Fruit fly (Drosophila melanogaster) whole organism, embryonic: ENCODE measurements around the gene Sox102F.

Source experiments
- BtbVII ChIP-seq: fragments of 200-800 bp; sonication (Bioruptor generic); optimal IDR thresholded peaks from 3 replicates; lab custom pipeline; 2017; ENCODE audit warnings: missing biosample characterization, mild to moderate bottlenecking, missing genetic modification characterization
- CG11560 ChIP-seq: fragments of 200-800 bp; sonication (Bioruptor generic); IDR thresholded peaks from 3 replicates; pipeline ENCODE4 v1.3.6; 2022; ENCODE audit warnings: missing biosample characterization, missing genetic modification characterization
- CG14965 ChIP-seq: fragments of 200-800 bp; sonication (Bioruptor generic); optimal IDR thresholded peaks from 2 replicates; lab custom pipeline; 2016; ENCODE audit warnings: missing biosample characterization, missing genetic modification characterization, borderline replicate concordance
- CG15479 ChIP-seq: fragments of 200-800 bp; sonication (Bioruptor generic); optimal IDR thresholded peaks from 3 replicates; lab custom pipeline; 2019; ENCODE audit warnings: missing biosample characterization, mild to moderate bottlenecking, missing genetic modification characterization, moderate library complexity
- CG15514 ChIP-seq: fragments of 200-800 bp; sonication (Bioruptor generic); optimal IDR thresholded peaks from 3 replicates; lab custom pipeline; 2017; ENCODE audit warnings: missing biosample characterization, missing genetic modification characterization, mild to moderate bottlenecking, moderate library complexity, missing genetic modification reagents
- CG16813 ChIP-seq: fragments of 200-800 bp; sonication (Bioruptor generic); IDR thresholded peaks from 3 replicates; pipeline ENCODE4 v1.3.6; 2022; ENCODE audit warnings: missing biosample characterization, missing genetic modification characterization; ENCODE audit not compliant: partially characterized antibody
- CG17361 ChIP-seq: fragments of 200-800 bp; sonication (Bioruptor generic); IDR thresholded peaks from 3 replicates; pipeline ENCODE4 v1.3.6; 2022; ENCODE audit warnings: missing biosample characterization, missing genetic modification characterization
- CG17802 ChIP-seq: fragments of 200-800 bp; sonication (Bioruptor generic); optimal IDR thresholded peaks from 2 replicates; lab custom pipeline; 2018; ENCODE audit warnings: missing biosample characterization, mild to moderate bottlenecking, missing genetic modification characterization, moderate library complexity
- CG18619 ChIP-seq: fragments of 200-800 bp; sonication (Bioruptor generic); optimal IDR thresholded peaks from 3 replicates; lab custom pipeline; 2017; ENCODE audit warnings: missing biosample characterization, mild to moderate bottlenecking, missing genetic modification characterization
- CG2199 ChIP-seq: fragments of 200-800 bp; sonication (Bioruptor generic); IDR thresholded peaks from 3 replicates; pipeline ENCODE4 v1.3.6; 2022; ENCODE audit warnings: missing biosample characterization, missing genetic modification characterization
- CG33213 ChIP-seq: fragments of 200-800 bp; sonication (Bioruptor generic); optimal IDR thresholded peaks from 3 replicates; lab custom pipeline; 2016; ENCODE audit warnings: missing biosample characterization, missing genetic modification characterization
- CG8478 ChIP-seq: fragments of >200 bp; optimal IDR thresholded peaks from 2 replicates; lab custom pipeline; 2018
- Dll ChIP-seq: fragments of 200-800 bp; sonication (Bioruptor generic); IDR thresholded peaks from 4 replicates; pipeline ENCODE4 v1.3.6; 2022; ENCODE audit warnings: missing biosample characterization, missing genetic modification characterization; ENCODE audit not compliant: partially characterized antibody
- Doc3 ChIP-seq: fragments of 200-800 bp; sonication (Bioruptor generic); IDR thresholded peaks from 3 replicates; pipeline ENCODE4 v1.3.6; 2022; ENCODE audit warnings: missing biosample characterization, missing genetic modification characterization; ENCODE audit not compliant: partially characterized antibody
- Drgx ChIP-seq: fragments of 200-800 bp; sonication (Bioruptor generic); IDR thresholded peaks from 2 replicates; pipeline ENCODE4 v1.3.6; 2022; ENCODE audit warnings: missing biosample characterization, missing genetic modification characterization
- Elba2 ChIP-seq: fragments of 200-800 bp; sonication (Bioruptor generic); optimal IDR thresholded peaks from 3 replicates; lab custom pipeline; 2016; ENCODE audit warnings: missing biosample characterization, missing genetic modification characterization
- Meics ChIP-seq: fragments of 200-800 bp; sonication (Bioruptor generic); optimal IDR thresholded peaks from 2 replicates; lab custom pipeline; 2017; ENCODE audit warnings: missing biosample characterization, mild to moderate bottlenecking, missing genetic modification characterization
- Mrtf ChIP-seq: fragments of 200-800 bp; sonication (Bioruptor generic); IDR thresholded peaks from 3 replicates; pipeline ENCODE4 v1.3.6; 2022; ENCODE audit warnings: missing biosample characterization, missing genetic modification characterization
- Nf-YB ChIP-seq: fragments of 200-800 bp; sonication (Bioruptor generic); optimal IDR thresholded peaks from 3 replicates; lab custom pipeline; 2019; ENCODE audit warnings: missing biosample characterization, mild to moderate bottlenecking, missing genetic modification characterization, moderate library complexity
- Ssrp ChIP-seq: fragments of 200-800 bp; sonication (Bioruptor generic); optimal IDR thresholded peaks from 2 replicates; lab custom pipeline; 2018; ENCODE audit warnings: missing biosample characterization, mild to moderate bottlenecking, missing genetic modification characterization, moderate library complexity
- Tbp ChIP-seq: fragments of >200 bp; optimal IDR thresholded peaks from 2 replicates; lab custom pipeline; 2018; ENCODE audit warnings: missing biosample characterization, missing genetic modification characterization
- Trl ChIP-seq, 3 experiments: fragments of >200 bp in 2 of 3; fragments of 200-800 bp in 1 of 3; sonication (Bioruptor generic) in 1 of 3; optimal IDR thresholded peaks; 2 replicates in 1 of 3; 3 replicates in 2 of 3; lab custom pipeline; 2016 to 2017; ENCODE audit warnings: missing biosample characterization in 1 of 3, missing genetic modification characterization in 1 of 3
- Vsx1 ChIP-seq: fragments of 200-800 bp; sonication (Bioruptor generic); optimal IDR thresholded peaks from 2 replicates; lab custom pipeline; 2017; ENCODE audit warnings: missing biosample characterization, mild to moderate bottlenecking, missing genetic modification characterization, missing genetic modification reagents
- YL-1 ChIP-seq: fragments of 200-800 bp; sonication (Bioruptor generic); optimal IDR thresholded peaks from 3 replicates; lab custom pipeline; 2017; ENCODE audit warnings: missing biosample characterization, mild to moderate bottlenecking, missing genetic modification characterization
- ac ChIP-seq: fragments of 200-800 bp; sonication (Bioruptor generic); optimal IDR thresholded peaks from 3 replicates; lab custom pipeline; 2017; ENCODE audit warnings: missing biosample characterization, mild to moderate bottlenecking, missing genetic modification characterization
- amos ChIP-seq: fragments of 200-800 bp; sonication (Bioruptor generic); IDR thresholded peaks from 2 replicates; pipeline ENCODE4 v1.3.6; 2022; ENCODE audit warnings: missing biosample characterization, missing genetic modification characterization; ENCODE audit not compliant: partially characterized antibody
- aop ChIP-seq: fragments of 200-800 bp; sonication (Bioruptor generic); IDR thresholded peaks from 2 replicates; pipeline ENCODE4 v1.3.6; 2022; ENCODE audit warnings: missing biosample characterization, missing genetic modification characterization
- chn ChIP-seq: fragments of 200-800 bp; sonication (Bioruptor generic); optimal IDR thresholded peaks from 2 replicates; lab custom pipeline; 2016; ENCODE audit warnings: missing biosample characterization, missing genetic modification characterization
- fd102C ChIP-seq: fragments of 200-800 bp; sonication (Bioruptor generic); optimal IDR thresholded peaks from 2 replicates; lab custom pipeline; 2018; ENCODE audit warnings: missing biosample characterization, mild to moderate bottlenecking, missing genetic modification characterization, moderate library complexity
- fu2 ChIP-seq: fragments of 200-800 bp; sonication (Bioruptor generic); optimal IDR thresholded peaks from 2 replicates; lab custom pipeline; 2016; ENCODE audit warnings: missing biosample characterization, missing genetic modification characterization
- gro ChIP-seq: fragments of 200-800 bp; sonication (Bioruptor generic); optimal IDR thresholded peaks from 2 replicates; lab custom pipeline; 2016; ENCODE audit warnings: missing biosample characterization, missing genetic modification characterization
- gsb ChIP-seq: fragments of 200-800 bp; sonication (Bioruptor generic); IDR thresholded peaks from 2 replicates; pipeline ENCODE4 v1.3.6; 2022; ENCODE audit warnings: missing biosample characterization, missing genetic modification characterization
- peb ChIP-seq: fragments of 200-800 bp; sonication (Bioruptor generic); IDR thresholded peaks from 2 replicates; pipeline ENCODE4 v1.3.6; 2022; ENCODE audit warnings: missing biosample characterization, missing genetic modification characterization
- prd ChIP-seq, 3 experiments: fragments of >200 bp in 2 of 3; fragments of 200-800 bp in 1 of 3; sonication (Bioruptor generic) in 1 of 3; optimal IDR thresholded peaks in 2 of 3; IDR thresholded peaks in 1 of 3; 2 replicates in 2 of 3; 3 replicates in 1 of 3; pipeline versions ENCODE4 v1.3.6 to Lab custom; 2017 to 2022; ENCODE audit warnings: missing biosample characterization in 1 of 3, missing genetic modification characterization in 1 of 3
- row ChIP-seq: fragments of 200-800 bp; sonication (Bioruptor generic); IDR thresholded peaks from 3 replicates; pipeline ENCODE4 v1.3.6; 2022; ENCODE audit warnings: missing biosample characterization, missing genetic modification characterization
- schlank ChIP-seq: fragments of 200-800 bp; sonication (Bioruptor generic); optimal IDR thresholded peaks from 2 replicates; lab custom pipeline; 2018; ENCODE audit warnings: missing biosample characterization, mild to moderate bottlenecking, missing genetic modification characterization
- sens ChIP-seq: fragments of 200-800 bp; sonication (Bioruptor generic); peaks from one replicate; lab custom pipeline; 2016; ENCODE audit warnings: missing biosample characterization, missing genetic modification characterization
- slou ChIP-seq: fragments of 200-800 bp; sonication (Bioruptor generic); optimal IDR thresholded peaks from 3 replicates; lab custom pipeline; 2016; ENCODE audit warnings: missing biosample characterization, missing genetic modification characterization
- ttk ChIP-seq: fragments of 200-800 bp; sonication (Bioruptor generic); IDR thresholded peaks from 2 replicates; pipeline ENCODE4 v2.1.2; 2022; ENCODE audit warnings: missing biosample characterization, missing genetic modification characterization
- unc-4 ChIP-seq: fragments of 200-800 bp; sonication (Bioruptor generic); IDR thresholded peaks from 2 replicates; pipeline ENCODE4 v1.3.6; 2022; ENCODE audit warnings: missing biosample characterization, missing genetic modification characterization; ENCODE audit not compliant: partially characterized antibody
- zfh2 ChIP-seq: fragments of 200-800 bp; sonication (Bioruptor generic); optimal IDR thresholded peaks from 2 replicates; lab custom pipeline; 2016; ENCODE audit warnings: missing biosample characterization, missing genetic modification characterization

Sox102F gene

dm6 chr4:834452-834820 is 243 bp upstream of the Sox102F start (continued):
- TF ChIP-seq Dll (GFP tag; lab: Robert Waterston, UW) (peak; percentile 13; the same call in 1 of the 4 replicates), unc-4 (GFP tag; lab: Robert Waterston, UW) (no peak), schlank (tag; lab: Kevin White, UChicago) (no peak), BtbVII (no peak), Vsx1 (GFP tag; lab: Kevin White, UChicago) (no peak), CG15514 (GFP tag; lab: Kevin White, UChicago) (no peak), Elba2 (GFP tag; lab: Kevin White, UChicago) (no peak), fu2 (GFP tag; lab: Kevin White, UChicago) (no peak), CG17802 (tag; lab: Kevin White, UChicago) (no peak), Ssrp (no peak), CG33213 (no peak), ttk (GFP tag; lab: Robert Waterston, UW) (no peak), CG8478 (lab: Kevin White, UChicago) (no peak), gro (GFP tag; lab: Kevin White, UChicago) (no peak), zfh2 (GFP tag; lab: Kevin White, UChicago) (no peak), peb (GFP tag; lab: Robert Waterston, UW) (no peak), CG14965 (GFP tag; lab: Kevin White, UChicago) (no peak), CG11560 (tag; lab: Robert Waterston, UW) (no peak), Mrtf (no peak), amos (GFP tag; lab: Robert Waterston, UW) (no peak), Tbp (GFP tag; lab: Kevin White, UChicago) (no peak), Doc3 (GFP tag; lab: Robert Waterston, UW) (no peak), slou (no peak), Trl (optimal IDR thresholded peaks at IDR 0.05; lab: Kevin White, UChicago) (peak; percentile 72 to 88), Trl (GFP tag; optimal IDR thresholded peaks at IDR 0.05; lab: Kevin White, UChicago) (no peak), gsb (GFP tag; lab: Robert Waterston, UW) (no peak), prd (optimal IDR thresholded peaks at IDR 0.05; lab: Kevin White, UChicago) (no peak), prd (GFP tag; IDR thresholded peaks at IDR 0.05; lab: Robert Waterston, UW) (no peak), CG15479 (no peak), aop (GFP tag; lab: Robert Waterston, UW) (no peak), Meics (peak; percentile 13), fd102C (no peak)
- TF ChIP-seq, all 482 proteins: peak for 16

DNA sequence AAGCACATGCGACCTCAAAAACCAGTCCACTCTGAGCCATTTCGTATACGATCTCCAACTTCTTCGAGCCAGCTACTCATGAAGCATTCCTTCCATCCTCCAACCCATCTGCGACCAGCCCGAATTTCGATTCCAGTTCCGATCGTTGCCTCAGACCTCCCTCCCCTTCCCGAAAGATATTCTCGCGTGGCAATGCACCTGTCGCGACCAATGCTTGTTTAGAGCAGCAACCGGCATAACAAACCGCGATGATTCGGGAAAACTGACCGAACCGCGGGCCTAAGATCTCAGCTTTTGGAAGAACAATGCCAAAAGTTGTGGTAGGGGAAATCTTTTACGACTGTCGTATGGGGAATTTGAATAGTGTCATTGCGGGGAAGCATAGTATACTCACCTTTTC is 1.2 kb downstream of the Sox102F start:
- no peak for TF ChIP-seq YL-1 (GFP tag; lab: Kevin White, UChicago)
- TF ChIP-seq CG16813 (GFP tag; lab: Robert Waterston, UW): no peak
- no peak for TF ChIP-seq CG8478 (lab: Kevin White, UChicago)
- TF ChIP-seq sens (GFP tag; lab: Kevin White, UChicago): peak; percentile 40
- no peak for TF ChIP-seq CG18619
- TF ChIP-seq row (GFP tag; lab: Robert Waterston, UW): no peak
- peak; percentile 64 for TF ChIP-seq ac
- no peak for TF ChIP-seq Drgx
- peak; percentile 55 for TF ChIP-seq Nf-YB (GFP tag; lab: Kevin White, UChicago)
- peak; percentile 40; the same call in 2 of the 3 replicates for TF ChIP-seq CG2199 (GFP tag; lab: Robert Waterston, UW)
- no peak for TF ChIP-seq CG17361 (GFP tag; lab: Robert Waterston, UW)
- no peak for TF ChIP-seq chn (GFP tag; lab: Kevin White, UChicago)
